Worm (Caenorhabditis elegans) whole organism, mixed stage, embryonic: ENCODE results near the gene immp-2.
"Not testable (repeated sequence)": the region's sequence is repeated elsewhere in the genome, so short reads cannot be mapped to it uniquely, and the experiment has no call there.

Experiments used
- bed-3 ChIP-seq: fragments of 200-800 bp; sonication (Bioruptor generic); optimal IDR thresholded peaks from 3 replicates; lab custom pipeline; 2018; ENCODE audit warnings: mild to moderate bottlenecking, missing genetic modification characterization, moderate library complexity, missing compliant biosample characterization
- blmp-1 ChIP-seq: fragments of 150-350 bp; optimal IDR thresholded peaks from 2 replicates; lab custom pipeline; 2014; ENCODE audit warnings: missing biosample characterization, missing genetic modification characterization
- ceh-43 ChIP-seq: fragments of 200-800 bp; sonication (Bioruptor generic); optimal IDR thresholded peaks from 2 replicates; lab custom pipeline; 2018; ENCODE audit warnings: mild to moderate bottlenecking, missing genetic modification characterization, moderate library complexity, missing compliant biosample characterization
- ceh-83 ChIP-seq: fragments of 200-800 bp; sonication (Bioruptor generic); optimal IDR thresholded peaks from 2 replicates; lab custom pipeline; 2018; ENCODE audit warnings: mild to moderate bottlenecking, missing genetic modification characterization, missing compliant biosample characterization
- ces-1 ChIP-seq: fragments of 150-350 bp; optimal IDR thresholded peaks from 2 replicates; lab custom pipeline; 2014; ENCODE audit warnings: missing biosample characterization, missing genetic modification reagents, missing genetic modification characterization
- cnd-1 ChIP-seq: fragments of 200-800 bp; sonication (Bioruptor generic); optimal IDR thresholded peaks from 2 replicates; lab custom pipeline; 2018; ENCODE audit warnings: mild to moderate bottlenecking, missing genetic modification characterization, missing compliant biosample characterization
- drap-1 ChIP-seq: fragments of 200-800 bp; sonication (Bioruptor generic); optimal IDR thresholded peaks from 3 replicates; lab custom pipeline; 2018; ENCODE audit warnings: mild to moderate bottlenecking, missing genetic modification characterization, missing compliant biosample characterization
- elt-1 ChIP-seq: sonication (generic microtip); optimal IDR thresholded peaks from 2 replicates; lab custom pipeline; 2017; ENCODE audit warnings: missing genetic modification characterization, mild to moderate bottlenecking, missing compliant biosample characterization, antibody characterized with exemption, moderate library complexity, borderline replicate concordance; ENCODE audit not compliant: insufficient read depth
- elt-3 ChIP-seq: fragments of 150-350 bp; optimal IDR thresholded peaks from 2 replicates; lab custom pipeline; 2014; ENCODE audit warnings: missing biosample characterization, missing genetic modification characterization
- flh-1 ChIP-seq: fragments of 200-800 bp; sonication (Bioruptor generic); optimal IDR thresholded peaks from 2 replicates; lab custom pipeline; 2018; ENCODE audit warnings: mild to moderate bottlenecking, missing genetic modification characterization, moderate library complexity, missing compliant biosample characterization
- ham-2 ChIP-seq: fragments of 200-800 bp; sonication (Bioruptor generic); optimal IDR thresholded peaks from 2 replicates; lab custom pipeline; 2018; ENCODE audit warnings: mild to moderate bottlenecking, missing genetic modification characterization, missing compliant biosample characterization
- lin-13 ChIP-seq: fragments of 150-350 bp; optimal IDR thresholded peaks from 2 replicates; lab custom pipeline; 2014; ENCODE audit warnings: missing biosample characterization, missing genetic modification characterization
- lin-32 ChIP-seq: fragments of 200-800 bp; sonication (Bioruptor generic); optimal IDR thresholded peaks from 2 replicates; lab custom pipeline; 2018; ENCODE audit warnings: mild to moderate bottlenecking, missing genetic modification characterization, missing compliant biosample characterization
- lsy-2 ChIP-seq: fragments of 150-350 bp; optimal IDR thresholded peaks from 2 replicates; lab custom pipeline; 2014; ENCODE audit warnings: missing biosample characterization, missing genetic modification characterization
- mab-5 ChIP-seq: fragments of 150-350 bp; optimal IDR thresholded peaks from 2 replicates; lab custom pipeline; 2014; ENCODE audit warnings: missing biosample characterization, missing genetic modification characterization
- mep-1 ChIP-seq: fragments of 150-350 bp; optimal IDR thresholded peaks from 2 replicates; lab custom pipeline; 2017; ENCODE audit warnings: missing biosample characterization, missing genetic modification reagents, missing genetic modification characterization, inconsistent platforms
- mls-2 ChIP-seq: sonication (generic microtip); optimal IDR thresholded peaks from 2 replicates; lab custom pipeline; 2016; ENCODE audit warnings: mild to moderate bottlenecking, missing genetic modification characterization, moderate library complexity, missing compliant biosample characterization
- nhr-12 ChIP-seq: fragments of 150-350 bp; optimal IDR thresholded peaks from 2 replicates; lab custom pipeline; 2014; ENCODE audit warnings: missing biosample characterization, missing genetic modification characterization
- nhr-2 ChIP-seq: fragments of 150-350 bp; optimal IDR thresholded peaks from 2 replicates; lab custom pipeline; 2014; ENCODE audit warnings: missing biosample characterization, missing genetic modification characterization
- nhr-237 ChIP-seq: fragments of 150-350 bp; optimal IDR thresholded peaks from 2 replicates; lab custom pipeline; 2014; ENCODE audit warnings: missing biosample characterization, missing genetic modification characterization
- nhr-28 ChIP-seq: fragments of 150-350 bp; optimal IDR thresholded peaks from 2 replicates; lab custom pipeline; 2014; ENCODE audit warnings: missing biosample characterization, missing genetic modification characterization
- nhr-76 ChIP-seq: sonication (generic microtip); optimal IDR thresholded peaks from 2 replicates; lab custom pipeline; 2017; ENCODE audit warnings: missing biosample characterization, missing genetic modification characterization
- pha-4 ChIP-seq: fragments of 150-350 bp; optimal IDR thresholded peaks from 2 replicates; lab custom pipeline; 2018; ENCODE audit warnings: missing biosample characterization, missing genetic modification reagents, missing genetic modification characterization
- sem-2 ChIP-seq: fragments of 200-800 bp; sonication (Bioruptor generic); optimal IDR thresholded peaks from 2 replicates; lab custom pipeline; 2018; ENCODE audit warnings: mild to moderate bottlenecking, missing genetic modification characterization, missing compliant biosample characterization
- tbx-8 ChIP-seq: fragments of 200-800 bp; sonication (Bioruptor generic); optimal IDR thresholded peaks from 2 replicates; lab custom pipeline; 2018; ENCODE audit warnings: mild to moderate bottlenecking, missing genetic modification characterization, moderate library complexity, missing compliant biosample characterization
- unc-39 ChIP-seq: fragments of 150-350 bp; optimal IDR thresholded peaks from 2 replicates; lab custom pipeline; 2014; ENCODE audit warnings: missing biosample characterization, missing genetic modification characterization
- unc-62 ChIP-seq: fragments of 150-350 bp; optimal IDR thresholded peaks from 2 replicates; lab custom pipeline; 2014; ENCODE audit warnings: missing biosample characterization, missing genetic modification reagents, missing genetic modification characterization
- zip-8 ChIP-seq: fragments of 150-350 bp; optimal IDR thresholded peaks from 2 replicates; lab custom pipeline; 2014; ENCODE audit warnings: missing biosample characterization, missing genetic modification characterization

immp-2 gene

ce11 chrIV:1005761-1006160, at the start of gene immp-2:
Gene immp-2, minus strand, starts transcription at chrIV:1005861.
- no peak for TF ChIP-seq mep-1
- no peak for TF ChIP-seq lin-13 (tag; lab: Kevin White, UChicago)
- TF ChIP-seq drap-1 (GFP tag; lab: Kevin White, UChicago) = no peak
- no peak for TF ChIP-seq pha-4
- no peak for TF ChIP-seq blmp-1 (tag; lab: Kevin White, UChicago)
- no peak for TF ChIP-seq ham-2
- TF ChIP-seq tbx-8 (GFP tag; lab: Kevin White, UChicago) = no peak
- TF ChIP-seq zip-8 (tag; lab: Kevin White, UChicago) = no peak
- TF ChIP-seq mab-5 = no peak
- no peak for TF ChIP-seq lsy-2 (tag; lab: Kevin White, UChicago)
- no peak for TF ChIP-seq cnd-1
- no peak for TF ChIP-seq nhr-76 (tag; lab: Kevin White, UChicago)
- no peak for TF ChIP-seq elt-3 (tag; lab: Kevin White, UChicago)
- no peak for TF ChIP-seq sem-2 (GFP tag; lab: Kevin White, UChicago)
- TF ChIP-seq ces-1 (GFP tag; lab: Kevin White, UChicago) = no peak

- TF ChIP-seq blmp-1 (tag; lab: Kevin White, UChicago) (no peak), ces-1 (GFP tag; lab: Kevin White, UChicago) (peak; percentile 42), ceh-83 (GFP tag; lab: Kevin White, UChicago) (no peak)
Measured at ce11 chrIV:1054736-1055135, 49.1 kb upstream of the immp-2 start, which contains the start of gene dcap-1. Gene dcap-1, minus strand, starts transcription at chrIV:1054794.

ce11 chrIV:1053989-1054388, 48.3 kb upstream of the immp-2 start:
- TF ChIP-seq unc-62 (GFP tag; lab: Kevin White, UChicago) (no peak), nhr-12 (no peak), nhr-28 (no peak), zip-8 (tag; lab: Kevin White, UChicago) (no peak)

ce11 chrIV:1051636-1052133, 46.0 kb upstream of the immp-2 start, which contains the start of gene Y55F3AM.21:
Gene Y55F3AM.21, minus strand, starts transcription at chrIV:1051686.
- not testable (repeated sequence) for TF ChIP-seq blmp-1 (tag; lab: Kevin White, UChicago); mab-5; lin-32 (GFP tag; lab: Kevin White, UChicago)

ce11 chrIV:1046996-1047395, 41.3 kb upstream of the immp-2 start:
- TF ChIP-seq ceh-43 (GFP tag; lab: Kevin White, UChicago) (no peak), ces-1 (GFP tag; lab: Kevin White, UChicago) (no peak), nhr-76 (tag; lab: Kevin White, UChicago) (no peak), nhr-12 (no peak), mep-1 (no peak), nhr-2 (tag; lab: Kevin White, UChicago) (no peak), flh-1 (GFP tag; lab: Kevin White, UChicago) (no peak), elt-3 (tag; lab: Kevin White, UChicago) (no peak), bed-3 (GFP tag; lab: Kevin White, UChicago) (no peak), tbx-8 (GFP tag; lab: Kevin White, UChicago) (no peak)

- TF ChIP-seq nhr-237 (no peak), nhr-28 (no peak), unc-39 (no peak), ham-2 (no peak), sem-2 (GFP tag; lab: Kevin White, UChicago) (no peak), mls-2 (tag; lab: Kevin White, UChicago) (no peak), nhr-12 (no peak), elt-3 (tag; lab: Kevin White, UChicago) (no peak), drap-1 (GFP tag; lab: Kevin White, UChicago) (no peak), elt-1 (tag; lab: Kevin White, UChicago) (no peak)
- TF ChIP-seq, all 35 proteins: peak for 0
Measured at ce11 chrIV:1045683-1046082, 40.0 kb upstream of the immp-2 start, which contains the start of gene srx-12. Gene srx-12, plus strand, starts transcription at chrIV:1045983.
